Fruit fly (Drosophila melanogaster): ENCODE measurements around the gene msd5.

DNA sequence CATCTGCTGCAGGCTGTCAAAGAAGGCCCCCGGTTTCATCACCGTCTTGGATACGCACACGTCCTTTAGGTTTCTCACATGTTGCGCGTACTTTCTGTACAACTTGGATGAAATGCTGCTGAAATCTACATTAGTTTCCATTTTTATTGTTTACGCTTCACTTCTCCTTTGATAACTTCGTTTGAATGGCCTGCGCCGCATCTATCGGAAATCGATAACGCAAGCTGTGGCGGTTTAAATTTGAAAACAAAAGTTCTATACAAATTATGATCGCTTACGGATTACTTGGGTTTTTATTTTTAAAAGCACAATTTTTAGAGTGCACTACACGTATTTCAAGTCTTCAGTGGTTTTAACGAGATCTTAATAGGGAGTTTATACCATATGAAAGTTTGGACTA is at the start of gene msd5:
- no peak for TF ChIP-seq CG9948 (tag; optimal IDR thresholded peaks at IDR 0.05)
- TF ChIP-seq EcR (GFP tag; optimal IDR thresholded peaks at IDR 0.05) = no peak
- TF ChIP-seq CG17806 (tag; optimal IDR thresholded peaks at IDR 0.05) = no peak
- TF ChIP-seq CG8159 (tag; optimal IDR thresholded peaks at IDR 0.05) = no peak
- no peak for TF ChIP-seq CG13204 (GFP tag; optimal IDR thresholded peaks at IDR 0.05)
- TF ChIP-seq CG4496 (GFP tag; IDR thresholded peaks at IDR 0.05) = no peak
